Worm (Caenorhabditis elegans) whole organism, late embryonic: ENCODE measurements around the gene skr-5.

Experiments used
- K09A11.1 ChIP-seq: sonication (generic microtip); optimal IDR thresholded peaks from 2 replicates; lab custom pipeline; 2017; ENCODE audit warnings: antibody characterized with exemption, mild to moderate bottlenecking, missing genetic modification characterization, missing compliant biosample characterization; ENCODE audit not compliant: insufficient read depth
- ama-1 ChIP-seq: fragments of 150-350 bp; optimal IDR thresholded peaks from 2 replicates; lab custom pipeline; 2014
- ceh-31 ChIP-seq: sonication (generic microtip); optimal IDR thresholded peaks from 2 replicates; lab custom pipeline; 2016; ENCODE audit warnings: missing genetic modification characterization, missing compliant biosample characterization
- ceh-6 ChIP-seq: fragments of 200-800 bp; sonication (Bioruptor generic); optimal IDR thresholded peaks from 2 replicates; lab custom pipeline; 2018; ENCODE audit warnings: mild to moderate bottlenecking, missing genetic modification characterization, missing compliant biosample characterization
- ets-4 ChIP-seq: sonication (generic microtip); optimal IDR thresholded peaks from 2 replicates; lab custom pipeline; 2016; ENCODE audit warnings: missing genetic modification characterization, missing compliant biosample characterization
- eyg-1 ChIP-seq: sonication (generic microtip); optimal IDR thresholded peaks from 2 replicates; lab custom pipeline; 2016; ENCODE audit warnings: missing genotype, missing genetic modification characterization, missing compliant biosample characterization
- fkh-10 ChIP-seq: fragments of 150-350 bp; optimal IDR thresholded peaks from 2 replicates; lab custom pipeline; 2014; ENCODE audit warnings: missing biosample characterization, missing genetic modification reagents, missing genetic modification characterization
- gmeb-2 ChIP-seq: sonication (generic microtip); optimal IDR thresholded peaks from 2 replicates; lab custom pipeline; 2016; ENCODE audit warnings: missing genetic modification characterization, inconsistent platforms, missing compliant biosample characterization
- pax-1 ChIP-seq: fragments of 150-350 bp; optimal IDR thresholded peaks from 2 replicates; lab custom pipeline; 2014; ENCODE audit warnings: missing biosample characterization, missing genetic modification characterization
- sdc-2 ChIP-seq: sonication (generic microtip); optimal IDR thresholded peaks from 2 replicates; lab custom pipeline; 2016; ENCODE audit warnings: missing genotype, missing genetic modification characterization, missing compliant biosample characterization
- syd-9 ChIP-seq: sonication (generic microtip); optimal IDR thresholded peaks from 2 replicates; lab custom pipeline; 2016; ENCODE audit warnings: mild to moderate bottlenecking, missing genetic modification characterization, moderate library complexity, missing compliant biosample characterization
- zip-5 ChIP-seq: sonication (generic microtip); optimal IDR thresholded peaks from 2 replicates; lab custom pipeline; 2016; ENCODE audit warnings: missing genetic modification characterization, missing compliant biosample characterization

DNA sequence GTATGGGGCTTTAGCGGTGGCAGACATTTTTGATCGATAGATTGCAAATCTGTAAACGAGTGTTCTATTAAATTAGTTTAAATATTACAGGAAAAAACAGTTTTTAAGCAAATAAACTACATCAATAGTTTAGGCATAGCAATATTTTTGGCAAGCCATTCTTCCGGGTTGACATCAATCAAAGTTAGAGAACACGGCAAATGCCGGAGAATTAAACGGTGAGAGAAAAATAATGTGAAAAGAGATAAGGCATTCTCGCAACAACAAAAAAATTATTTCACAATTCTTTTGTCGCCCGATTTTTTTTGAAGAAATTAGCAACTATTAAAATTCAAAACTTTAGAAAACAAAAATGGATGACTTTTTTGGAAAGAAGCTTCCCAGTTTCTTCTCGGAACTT is 2.8 kb upstream of the skr-5 start, which contains the start of the genes fbxa-188 and fbxa-189:
- TF ChIP-seq K09A11.1 (tag; lab: Kevin White, UChicago), result no peak
- TF ChIP-seq sdc-2 (tag; lab: Kevin White, UChicago), result no peak
- no peak for TF ChIP-seq ets-4
- TF ChIP-seq gmeb-2 (tag; lab: Kevin White, UChicago), result no peak
- no peak for TF ChIP-seq syd-9 (tag; lab: Kevin White, UChicago)
- no peak for TF ChIP-seq ceh-31
- no peak for TF ChIP-seq fkh-10 (GFP tag; lab: Kevin White, UChicago)
- TF ChIP-seq zip-5 (tag; lab: Kevin White, UChicago), result no peak
- TF ChIP-seq pax-1, result no peak
- no peak for TF ChIP-seq ama-1
- no peak for TF ChIP-seq ceh-6
- TF ChIP-seq eyg-1 (tag; lab: Kevin White, UChicago), result no peak
